Worm (Caenorhabditis elegans): ENCODE measurements around the gene C31E10.6.

- TF ChIP-seq unc-62 (GFP tag; optimal IDR thresholded peaks at IDR 0.05) (no peak), ztf-11 (tag; optimal IDR thresholded peaks at IDR 0.05) (no peak), fkh-10 (GFP tag; optimal IDR thresholded peaks at IDR 0.05) (no peak), nhr-12 (tag; optimal IDR thresholded peaks at IDR 0.05) (no peak), ceh-9 (tag; optimal IDR thresholded peaks at IDR 0.05) (no peak), nhr-67 (tag; optimal IDR thresholded peaks at IDR 0.05) (no peak), elt-3 (tag; optimal IDR thresholded peaks at IDR 0.05) (no peak), nhr-77 (tag; optimal IDR thresholded peaks at IDR 0.05) (no peak)
Measured at ce11 chrX:14008130-14008529, 12.0 kb downstream of the C31E10.6 start.

Data from whole organism, L3 larva.